Worm (Caenorhabditis elegans) whole organism, L4 larva: ENCODE measurements around the gene unc-23.

ENCODE experiments used
- aly-2 ChIP-seq: sonication (generic microtip); optimal IDR thresholded peaks from 2 replicates; lab custom pipeline; 2018; ENCODE audit warnings: missing biosample characterization, missing genetic modification characterization
- egl-27 ChIP-seq: sonication (generic microtip); optimal IDR thresholded peaks from 3 replicates; lab custom pipeline; 2017; ENCODE audit warnings: missing biosample characterization, missing genetic modification reagents, missing genetic modification characterization
- lin-39 ChIP-seq: fragments of 150-350 bp; optimal IDR thresholded peaks from 2 replicates; lab custom pipeline; 2014; ENCODE audit warnings: missing biosample characterization, missing genetic modification reagents, missing genetic modification characterization
- nhr-11 ChIP-seq: fragments of 150-350 bp; optimal IDR thresholded peaks from 2 replicates; lab custom pipeline; 2014; ENCODE audit warnings: missing biosample characterization, missing genetic modification characterization
- snpc-4 ChIP-seq: fragments of 150-350 bp; optimal IDR thresholded peaks from 2 replicates; lab custom pipeline; 2014; ENCODE audit warnings: missing biosample characterization, missing genetic modification characterization
- spr-1 ChIP-seq: sonication (generic microtip); optimal IDR thresholded peaks from 2 replicates; lab custom pipeline; 2016; ENCODE audit warnings: mild to moderate bottlenecking, missing genetic modification characterization, missing compliant biosample characterization
- unc-39 ChIP-seq: sonication (generic microtip); optimal IDR thresholded peaks from 2 replicates; lab custom pipeline; 2017; ENCODE audit warnings: missing biosample characterization, missing genetic modification characterization

DNA sequence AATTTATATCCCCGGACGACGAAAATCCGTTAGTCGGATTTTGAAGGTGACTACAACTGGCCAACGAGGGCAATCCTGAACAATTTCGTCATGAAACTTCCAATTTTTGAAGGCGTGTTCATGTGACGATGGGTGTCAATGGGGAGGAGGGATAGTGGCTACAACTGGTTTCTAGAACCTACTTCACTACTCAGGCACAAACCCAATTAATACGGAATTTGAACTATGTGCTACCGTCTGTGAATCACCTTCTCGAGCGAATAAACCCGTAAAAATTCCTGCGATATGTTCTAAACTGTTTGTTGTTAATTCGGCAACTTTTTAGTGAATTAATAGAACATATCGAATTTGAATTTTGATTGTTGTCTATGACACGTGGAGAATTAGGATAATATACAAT lies 8.4 kb upstream of the unc-23 start:
- TF ChIP-seq unc-39 (tag; lab: Kevin White, UChicago) (no peak), snpc-4 (tag; lab: Kevin White, UChicago) (no peak), nhr-11 (tag; lab: Kevin White, UChicago) (no peak), egl-27 (tag; lab: Kevin White, UChicago) (no peak), spr-1 (tag; lab: Kevin White, UChicago) (no peak), lin-39 (no peak), aly-2 (tag; lab: Kevin White, UChicago) (no peak)
